Worm (Caenorhabditis elegans) whole organism, L4 larva: ENCODE results near the gene T13C5.6.
A peak's percentile ranks its signal among the peaks of the same experiment; 100 is the strongest.

Experiments used
- D1046.2 ChIP-seq: fragments of 200-800 bp; sonication (Bioruptor generic); IDR thresholded peaks from 2 replicates; pipeline ENCODE4 v1.3.6; 2022; ENCODE audit warnings: missing genetic modification characterization, missing compliant biosample characterization
- Y105C5A.15 ChIP-seq: fragments of 200-800 bp; sonication (Bioruptor generic); IDR thresholded peaks from 2 replicates; pipeline ENCODE4 v1.3.6; 2022; ENCODE audit warnings: missing genetic modification characterization, missing compliant biosample characterization
- Y75B8A.6 ChIP-seq: fragments of 200-800 bp; sonication (Bioruptor generic); IDR thresholded peaks from 2 replicates; pipeline ENCODE4 v1.3.6; 2022; ENCODE audit warnings: missing genetic modification reagents, missing genetic modification characterization, missing compliant biosample characterization
- ZK337.2 ChIP-seq: fragments of 200-800 bp; sonication (Bioruptor generic); IDR thresholded peaks from 2 replicates; pipeline ENCODE4 v1.3.6; 2022; ENCODE audit warnings: missing genetic modification reagents, missing genetic modification characterization, missing compliant biosample characterization
- attf-4 ChIP-seq: sonication (generic microtip); optimal IDR thresholded peaks from 3 replicates; lab custom pipeline; 2017; ENCODE audit warnings: missing biosample characterization, missing genetic modification characterization
- ceh-20 ChIP-seq: fragments of 200-800 bp; sonication (Bioruptor generic); IDR thresholded peaks from 2 replicates; pipeline ENCODE4 v1.3.6; 2022; ENCODE audit warnings: missing genetic modification reagents, missing genetic modification characterization, missing compliant biosample characterization
- ceh-62 ChIP-seq: sonication (generic microtip); optimal IDR thresholded peaks from 2 replicates; lab custom pipeline; 2017; ENCODE audit warnings: missing biosample characterization, missing genetic modification characterization
- ceh-82 ChIP-seq: sonication (generic microtip); optimal IDR thresholded peaks from 2 replicates; lab custom pipeline; 2017; ENCODE audit warnings: missing biosample characterization, missing genetic modification characterization
- ctbp-1 ChIP-seq: fragments of 200-800 bp; sonication (Bioruptor generic); IDR thresholded peaks from 2 replicates; pipeline ENCODE4 v1.3.6; 2022; ENCODE audit warnings: missing genetic modification reagents, missing genetic modification characterization, missing compliant biosample characterization
- daf-16 ChIP-seq, 3 experiments: sonication (generic microtip); optimal IDR thresholded peaks; 2 replicates each; lab custom pipeline; 2016 to 2017; ENCODE audit warnings: missing genetic modification characterization in 3 of 3, missing genetic modification reagents in 3 of 3, mild to moderate bottlenecking in 2 of 3, missing compliant biosample characterization in 2 of 3, missing biosample characterization in 1 of 3, moderate library complexity in 1 of 3
- daf-8 ChIP-seq: fragments of 200-800 bp; sonication (Bioruptor generic); IDR thresholded peaks from 2 replicates; pipeline ENCODE4 v1.3.6; 2022; ENCODE audit warnings: missing genetic modification characterization, missing compliant biosample characterization
- egl-43 ChIP-seq: fragments of 200-800 bp; sonication (Bioruptor generic); IDR thresholded peaks from 2 replicates; pipeline ENCODE4 v1.3.6; 2022; ENCODE audit warnings: missing genetic modification reagents, missing genetic modification characterization, missing compliant biosample characterization
- gei-8 ChIP-seq: fragments of 200-800 bp; sonication (Bioruptor generic); optimal IDR thresholded peaks from 2 replicates; lab custom pipeline; 2018; ENCODE audit warnings: mild to moderate bottlenecking, missing genetic modification characterization, missing compliant biosample characterization
- hif-1 ChIP-seq, 2 experiments: sonication (generic microtip); optimal IDR thresholded peaks; 2 replicates each; lab custom pipeline; 2016 to 2017; ENCODE audit warnings: missing compliant biosample characterization in 2 of 2, missing genetic modification characterization in 2 of 2, missing genetic modification reagents in 2 of 2, missing genotype in 2 of 2, mild to moderate bottlenecking in 1 of 2
- hlh-30 ChIP-seq: sonication (generic microtip); optimal IDR thresholded peaks from 2 replicates; lab custom pipeline; 2017; ENCODE audit warnings: antibody characterized with exemption, mild to moderate bottlenecking, missing genetic modification characterization, missing compliant biosample characterization; ENCODE audit not compliant: insufficient read depth
- hmg-1.1 ChIP-seq: fragments of 200-800 bp; sonication (Bioruptor generic); IDR thresholded peaks from 2 replicates; pipeline ENCODE4 v1.3.6; 2022; ENCODE audit warnings: missing genetic modification reagents, missing genetic modification characterization, missing compliant biosample characterization
- lin-1 ChIP-seq: fragments of 200-800 bp; sonication (Bioruptor generic); IDR thresholded peaks from 2 replicates; pipeline ENCODE4 v1.3.6; 2022; ENCODE audit warnings: missing genetic modification reagents, missing genetic modification characterization, missing compliant biosample characterization
- lin-15B ChIP-seq: fragments of 150-350 bp; sonication (generic microtip); optimal IDR thresholded peaks from 3 replicates; lab custom pipeline; 2014; ENCODE audit warnings: missing biosample characterization, missing genetic modification characterization
- lin-29 ChIP-seq: fragments of 200-800 bp; sonication (Bioruptor generic); IDR thresholded peaks from 2 replicates; pipeline ENCODE4 v1.3.6; 2022; ENCODE audit warnings: missing genetic modification reagents, missing genetic modification characterization, missing compliant biosample characterization
- lir-3 ChIP-seq: sonication (generic microtip); optimal IDR thresholded peaks from 2 replicates; lab custom pipeline; 2016; ENCODE audit warnings: mild to moderate bottlenecking, missing genetic modification characterization, missing compliant biosample characterization
- lsy-2 ChIP-seq, 2 experiments: fragments of 150-350 bp in 1 of 2; sonication (generic microtip) in 1 of 2; optimal IDR thresholded peaks; 2 replicates each; lab custom pipeline; 2014 to 2017; ENCODE audit warnings: missing biosample characterization in 2 of 2, missing genetic modification characterization in 2 of 2
- madf-5 ChIP-seq, 2 experiments: fragments of 200-800 bp; sonication (Bioruptor generic); IDR thresholded peaks; 2 replicates each; pipeline ENCODE4 v1.3.6; 2022; ENCODE audit warnings: missing compliant biosample characterization in 2 of 2, missing genetic modification characterization in 2 of 2
- madf-9 ChIP-seq: fragments of 200-800 bp; sonication (Bioruptor generic); conservative IDR thresholded peaks from 2 replicates; pipeline ENCODE4 v1.3.6; 2022; ENCODE audit warnings: missing genetic modification reagents, missing genetic modification characterization, missing compliant biosample characterization
- mdl-1 ChIP-seq, 2 experiments: fragments of 150-350 bp in 1 of 2; sonication (generic microtip) in 1 of 2; optimal IDR thresholded peaks; 2 replicates each; lab custom pipeline; 2014 to 2017; ENCODE audit warnings: missing biosample characterization in 2 of 2, missing genetic modification characterization in 2 of 2
- mdt-29 ChIP-seq: fragments of 200-800 bp; sonication (Bioruptor generic); IDR thresholded peaks from 2 replicates; pipeline ENCODE4 v1.3.6; 2022; ENCODE audit warnings: missing genetic modification reagents, missing genetic modification characterization, missing compliant biosample characterization
- mep-1 ChIP-seq: fragments of 150-350 bp; sonication (generic microtip); optimal IDR thresholded peaks from 3 replicates; lab custom pipeline; 2014; ENCODE audit warnings: missing biosample characterization, missing genetic modification characterization
- mes-2 ChIP-seq: sonication (generic microtip); optimal IDR thresholded peaks from 2 replicates; lab custom pipeline; 2016; ENCODE audit warnings: missing genotype, mild to moderate bottlenecking, missing genetic modification characterization, missing compliant biosample characterization; ENCODE audit not compliant: poor library complexity, severe bottlenecking
- mxl-2 ChIP-seq: fragments of 200-800 bp; sonication (Bioruptor generic); conservative IDR thresholded peaks from 2 replicates; pipeline ENCODE4 v1.3.6; 2022; ENCODE audit warnings: missing genetic modification reagents, missing genetic modification characterization, missing compliant biosample characterization
- mxl-3 ChIP-seq: fragments of 200-800 bp; sonication (Bioruptor generic); optimal IDR thresholded peaks from 2 replicates; lab custom pipeline; 2018; ENCODE audit warnings: mild to moderate bottlenecking, missing genetic modification characterization, missing compliant biosample characterization
- nhr-102 ChIP-seq: sonication (generic microtip); optimal IDR thresholded peaks from 2 replicates; lab custom pipeline; 2016; ENCODE audit warnings: mild to moderate bottlenecking, missing genetic modification characterization, moderate library complexity, missing compliant biosample characterization
- nhr-237 ChIP-seq: sonication (generic microtip); optimal IDR thresholded peaks from 2 replicates; lab custom pipeline; 2017; ENCODE audit warnings: missing biosample characterization, missing genetic modification characterization
- nhr-25 ChIP-seq: sonication (generic microtip); optimal IDR thresholded peaks from 2 replicates; lab custom pipeline; 2017; ENCODE audit warnings: missing genetic modification characterization, mild to moderate bottlenecking, missing compliant biosample characterization, antibody characterized with exemption, moderate library complexity, borderline replicate concordance; ENCODE audit not compliant: insufficient read depth
- nhr-28 ChIP-seq: fragments of 150-350 bp; optimal IDR thresholded peaks from 2 replicates; lab custom pipeline; 2014; ENCODE audit warnings: missing biosample characterization, missing genetic modification characterization
- nhr-48 ChIP-seq: sonication (generic microtip); optimal IDR thresholded peaks from 2 replicates; lab custom pipeline; 2016; ENCODE audit warnings: mild to moderate bottlenecking, missing genetic modification characterization, missing compliant biosample characterization
- nhr-6 ChIP-seq: fragments of 150-350 bp; optimal IDR thresholded peaks from 2 replicates; lab custom pipeline; 2014; ENCODE audit warnings: missing biosample characterization, missing genetic modification characterization
- php-3 ChIP-seq: fragments of 200-800 bp; sonication (Bioruptor generic); IDR thresholded peaks from 2 replicates; pipeline ENCODE4 v1.3.6; 2022; ENCODE audit warnings: missing genetic modification reagents, missing genetic modification characterization, missing compliant biosample characterization
- rbr-2 ChIP-seq: sonication (generic microtip); optimal IDR thresholded peaks from 2 replicates; lab custom pipeline; 2016; ENCODE audit warnings: missing genotype, missing genetic modification characterization, missing compliant biosample characterization
- saeg-2 ChIP-seq: fragments of 200-800 bp; sonication (Bioruptor generic); IDR thresholded peaks from 2 replicates; pipeline ENCODE4 v1.3.6; 2022; ENCODE audit warnings: missing genetic modification reagents, missing genetic modification characterization, missing compliant biosample characterization
- snpc-4 ChIP-seq: fragments of 150-350 bp; optimal IDR thresholded peaks from 2 replicates; lab custom pipeline; 2014; ENCODE audit warnings: missing biosample characterization, missing genetic modification characterization
- tra-1 ChIP-seq: fragments of 200-800 bp; sonication (Bioruptor generic); IDR thresholded peaks from 2 replicates; pipeline ENCODE4 v1.3.6; 2022; ENCODE audit warnings: missing genetic modification reagents, missing genetic modification characterization, missing compliant biosample characterization
- unc-130 ChIP-seq: sonication (generic microtip); optimal IDR thresholded peaks from 2 replicates; lab custom pipeline; 2016; ENCODE audit warnings: missing genetic modification reagents, missing genetic modification characterization, missing compliant biosample characterization
- unc-62 ChIP-seq, 3 experiments: fragments of 150-350 bp in 1 of 3; sonication (generic microtip); optimal IDR thresholded peaks in 2 of 3; peaks in 1 of 3; 1 replicate in 1 of 3; 2 replicates in 2 of 3; lab custom pipeline; 2014 to 2017; ENCODE audit warnings: missing biosample characterization in 3 of 3, missing genetic modification characterization in 3 of 3, missing genetic modification reagents in 3 of 3, missing genotype in 1 of 3
- vab-7 ChIP-seq: fragments of 200-800 bp; sonication (Bioruptor generic); IDR thresholded peaks from 2 replicates; pipeline ENCODE4 v1.3.6; 2022; ENCODE audit warnings: missing genetic modification reagents, missing genetic modification characterization, missing compliant biosample characterization
- zag-1 ChIP-seq: fragments of 150-350 bp; optimal IDR thresholded peaks from 2 replicates; lab custom pipeline; 2014; ENCODE audit warnings: missing biosample characterization, missing genetic modification characterization
- zfp-3 ChIP-seq: fragments of 200-800 bp; sonication (Bioruptor generic); conservative IDR thresholded peaks from 2 replicates; pipeline ENCODE4 v1.3.6; 2022; ENCODE audit warnings: missing genetic modification reagents, missing genetic modification characterization, missing compliant biosample characterization
- ztf-7 ChIP-seq: fragments of 150-350 bp; optimal IDR thresholded peaks from 2 replicates; lab custom pipeline; 2014; ENCODE audit warnings: missing biosample characterization, missing genetic modification characterization

Gene T13C5.6

ce11 chrX:6255561-6255960, 48.1 kb upstream of the T13C5.6 start (continued):
- peak; percentile 92 for TF ChIP-seq tra-1 (GFP tag; lab: Robert Waterston, UW)
- TF ChIP-seq madf-9 (GFP tag; lab: Robert Waterston, UW), result no peak
- TF ChIP-seq mdt-29 (GFP tag; lab: Robert Waterston, UW), result peak; percentile 89
- no peak for TF ChIP-seq nhr-25 (tag; lab: Kevin White, UChicago)
- TF ChIP-seq nhr-48 (tag; lab: Kevin White, UChicago), result peak; percentile 87
- no peak for TF ChIP-seq ctbp-1 (GFP tag; lab: Robert Waterston, UW)
- peak; percentile 90 for TF ChIP-seq nhr-102 (tag; lab: Kevin White, UChicago)
- peak; percentile 44 for TF ChIP-seq nhr-6 (tag; lab: Kevin White, UChicago)
- no peak for TF ChIP-seq madf-5 (GFP tag; IDR thresholded peaks at IDR 0.05; lab: Robert Waterston, UW)
- no peak for TF ChIP-seq ceh-62 (tag; lab: Kevin White, UChicago)
- TF ChIP-seq Y105C5A.15 (GFP tag; lab: Robert Waterston, UW), result no peak
- TF ChIP-seq lir-3 (tag; lab: Kevin White, UChicago), result no peak
- no peak for TF ChIP-seq daf-8
- peak; percentile 49 to 94 for TF ChIP-seq mdl-1 (tag; optimal IDR thresholded peaks at IDR 0.05; lab: Kevin White, UChicago)
- TF ChIP-seq nhr-237 (tag; lab: Kevin White, UChicago), result no peak
- TF ChIP-seq ceh-20, result peak; percentile 27; the same call in 1 of the 2 replicates
- no peak for TF ChIP-seq ceh-82 (tag; lab: Kevin White, UChicago)
- peak; percentile 20 for TF ChIP-seq rbr-2 (tag; lab: Kevin White, UChicago)
- TF ChIP-seq unc-130 (GFP tag; lab: Kevin White, UChicago), result no peak
- TF ChIP-seq D1046.2 (GFP tag; lab: Robert Waterston, UW), result no peak
- peak; percentile 77 for TF ChIP-seq lin-1
- no peak for TF ChIP-seq zag-1
- no peak for TF ChIP-seq Y75B8A.6 (GFP tag; lab: Robert Waterston, UW)
- TF ChIP-seq unc-62 (GFP tag; optimal IDR thresholded peaks at IDR 0.05 in 1 of 2; lab: Kevin White, UChicago), result peak in 1 of 2 experiments; percentile 98
- no peak for TF ChIP-seq unc-62 (tag; optimal IDR thresholded peaks at IDR 0.05; lab: Kevin White, UChicago)
- peak; percentile 76 for TF ChIP-seq mxl-2 (GFP tag; lab: Robert Waterston, UW)
- peak; percentile 50 for TF ChIP-seq hmg-1.1 (GFP tag; lab: Robert Waterston, UW)
- TF ChIP-seq lin-29 (GFP tag; lab: Robert Waterston, UW), result no peak

- no peak for TF ChIP-seq Y75B8A.6 (GFP tag; lab: Robert Waterston, UW)
- no peak for TF ChIP-seq lin-15B
- no peak for TF ChIP-seq attf-4 (tag; lab: Kevin White, UChicago)
- TF ChIP-seq hlh-30, result peak; percentile 25
These were observed 47.2 kb upstream of the T13C5.6 start for ce11 chrX:6254671-6255031.

DNA sequence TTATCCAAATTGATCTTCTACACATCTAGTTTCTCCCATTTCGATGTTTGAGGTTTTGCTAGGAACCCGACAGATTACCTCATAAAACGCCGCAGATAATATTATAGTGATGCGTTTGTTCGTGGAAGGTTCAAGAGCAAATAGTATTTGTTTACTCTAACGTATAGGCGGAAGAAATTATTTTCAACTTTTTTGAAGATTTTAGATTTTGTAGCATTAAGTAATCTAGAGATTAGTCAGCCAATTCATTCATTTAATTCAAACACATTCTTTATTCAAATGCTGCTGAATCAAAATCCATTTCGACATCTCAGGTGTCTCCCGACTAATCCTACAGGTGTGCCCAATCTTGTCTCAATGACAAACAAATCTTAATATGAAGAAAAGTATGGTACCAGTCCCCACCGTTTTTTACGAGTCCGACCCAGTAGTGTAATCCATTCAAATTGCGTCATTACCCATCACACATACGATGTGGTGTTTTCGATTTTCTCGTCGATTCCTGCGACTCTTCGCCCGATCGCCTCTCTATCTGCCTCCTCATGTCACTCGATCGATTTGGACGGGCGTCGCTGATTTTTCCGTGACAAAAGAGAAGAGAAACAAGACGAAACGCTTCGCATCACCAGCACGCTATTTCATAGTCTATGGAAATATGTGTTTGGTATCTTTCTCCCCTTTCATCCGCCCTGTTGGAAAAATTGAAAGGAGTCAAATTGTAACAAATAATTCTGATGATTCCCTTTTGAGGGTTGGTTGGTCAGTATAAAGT, 46.6 kb upstream of the T13C5.6 start:
- TF ChIP-seq snpc-4 (tag; lab: Kevin White, UChicago) (no peak), mes-2 (tag; lab: Kevin White, UChicago) (peak; percentile 60), egl-43 (GFP tag; lab: Robert Waterston, UW) (0 out of 2 replicates have a peak, but pooled peaks have one; percentile 61), hif-1 (tag; optimal IDR thresholded peaks at IDR 0.05; lab: Kevin White, UChicago) (peak in 1 of 2 experiments; percentile 90), vab-7 (GFP tag; lab: Robert Waterston, UW) (no peak), mxl-3 (GFP tag; lab: Kevin White, UChicago) (peak; percentile 73), nhr-28 (tag; lab: Kevin White, UChicago) (peak; percentile 85), ztf-7 (peak; percentile 49), zfp-3 (peak; percentile 68), lsy-2 (tag; optimal IDR thresholded peaks at IDR 0.05; lab: Kevin White, UChicago) (peak; percentile 1 to 46), saeg-2 (GFP tag; lab: Robert Waterston, UW) (peak; percentile 61; the same call in 1 of the 2 replicates), gei-8 (GFP tag; lab: Kevin White, UChicago) (peak; percentile 61), mep-1 (tag; lab: Kevin White, UChicago) (peak; percentile 61), attf-4 (tag; lab: Kevin White, UChicago) (no peak), ZK337.2 (GFP tag; lab: Robert Waterston, UW) (no peak; the same call in 1 of the 2 replicates), php-3 (GFP tag; lab: Robert Waterston, UW) (peak; percentile 56; the same call in 1 of the 2 replicates), daf-16 (GFP tag; optimal IDR thresholded peaks at IDR 0.05; lab: Kevin White, UChicago) (peak in 1 of 2 experiments; percentile 79), daf-16 (tag; optimal IDR thresholded peaks at IDR 0.05; lab: Kevin White, UChicago) (peak; percentile 87)
